Worm (Caenorhabditis elegans): ENCODE data around the gene ceh-14.

ce11 chrX:7562625-7563024 is 30.1 kb upstream of the ceh-14 start, which contains the start of gene sto-1:
- TF ChIP-seq ref-1 (GFP tag; conservative IDR thresholded peaks at IDR 0.05) (no peak), klf-2 (GFP tag; conservative IDR thresholded peaks at IDR 0.05) (no peak)

All from whole organism, midembryonic.